Worm (Caenorhabditis elegans) whole organism, dauer: ENCODE measurements around the gene srt-68.

ENCODE experiments used
- unc-62 ChIP-seq: sonication (generic microtip); optimal IDR thresholded peaks from 2 replicates; lab custom pipeline; 2017; ENCODE audit warnings: missing biosample characterization, missing genetic modification reagents, missing genetic modification characterization

The srt-68 gene

DNA sequence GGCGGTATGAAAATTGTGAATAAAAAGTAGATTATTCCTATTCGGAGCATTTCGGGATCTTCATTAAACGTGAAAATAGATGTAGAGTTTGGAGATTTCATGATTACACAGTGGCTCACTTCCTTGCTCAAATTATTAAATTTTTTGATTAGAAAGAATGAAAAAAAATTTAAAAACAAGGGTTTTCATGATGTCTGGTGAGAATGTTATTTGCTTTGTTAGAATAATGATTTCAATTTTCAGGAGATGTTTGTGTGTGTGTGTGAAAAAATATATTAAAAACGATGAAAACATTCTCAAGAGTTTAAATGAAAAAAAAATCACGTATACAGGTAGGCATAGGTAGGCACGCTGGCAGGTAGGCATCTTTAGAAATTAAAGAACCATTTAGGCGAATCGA lies at the start of gene srt-68:
Gene srt-68, minus strand, starts transcription at position 101 of the 400 bp plus-strand sequence.
- TF ChIP-seq unc-62 (GFP tag; lab: Kevin White, UChicago), result no peak

DNA sequence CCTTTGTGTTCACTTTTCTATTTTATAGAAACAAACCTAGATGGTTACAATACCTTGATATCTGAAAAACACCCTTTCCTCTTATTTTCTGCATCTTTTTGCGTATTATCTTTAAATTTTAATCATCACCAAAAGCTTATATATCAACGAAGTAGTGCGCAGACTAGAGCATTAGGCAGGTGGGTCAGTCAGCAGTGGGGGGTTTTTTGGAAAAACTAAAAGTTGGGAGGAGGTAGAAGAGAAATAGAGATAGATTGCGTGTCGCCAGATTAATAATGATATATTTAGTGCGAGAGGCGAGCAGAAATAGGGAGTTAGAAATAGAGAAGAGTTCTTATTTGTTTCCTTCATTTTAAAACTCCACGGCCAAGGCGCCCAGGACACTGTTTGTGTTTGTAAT lies 49.3 kb upstream of the srt-68 start:
- no peak for TF ChIP-seq unc-62 (GFP tag; lab: Kevin White, UChicago)

DNA sequence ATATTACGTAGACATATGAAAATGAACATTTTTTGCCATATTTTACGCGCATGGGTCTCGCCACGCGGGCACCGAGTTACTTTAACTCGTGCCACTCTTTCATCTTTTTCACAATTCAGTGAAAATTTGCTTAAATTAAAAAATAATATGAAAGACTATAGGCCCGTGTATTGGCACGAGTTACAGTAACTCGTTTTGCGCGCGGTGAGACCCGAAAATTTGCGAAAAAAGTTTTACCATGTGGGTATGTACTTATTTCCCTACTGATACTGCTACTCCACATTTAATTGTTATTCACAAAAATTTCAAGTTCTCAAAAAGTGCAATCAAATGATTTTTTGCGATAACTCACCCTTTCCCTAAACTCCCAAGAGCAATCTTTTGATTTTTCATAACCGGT lies 45.8 kb upstream of the srt-68 start:
- TF ChIP-seq unc-62 (GFP tag; lab: Kevin White, UChicago), result no peak

DNA sequence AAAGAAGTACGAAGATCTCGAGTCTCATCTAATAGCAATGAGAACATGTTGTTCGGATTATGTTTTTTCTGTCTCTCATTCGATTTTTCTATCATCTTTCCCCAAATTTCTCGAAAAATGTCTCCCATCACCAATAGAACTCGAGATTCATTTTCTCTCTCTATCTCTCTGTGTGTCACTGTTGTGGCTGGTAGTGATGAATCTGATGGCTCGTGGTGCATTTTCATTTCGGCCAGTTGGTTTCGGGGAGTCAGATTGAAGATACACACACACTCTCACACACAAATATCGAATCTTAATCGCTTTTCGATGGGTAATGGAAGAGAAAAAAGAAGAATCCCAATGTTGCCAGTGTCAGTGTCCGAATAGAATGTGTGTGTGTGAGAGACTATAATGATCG lies 44.0 kb upstream of the srt-68 start:
- TF ChIP-seq unc-62 (GFP tag; lab: Kevin White, UChicago), result no peak

DNA sequence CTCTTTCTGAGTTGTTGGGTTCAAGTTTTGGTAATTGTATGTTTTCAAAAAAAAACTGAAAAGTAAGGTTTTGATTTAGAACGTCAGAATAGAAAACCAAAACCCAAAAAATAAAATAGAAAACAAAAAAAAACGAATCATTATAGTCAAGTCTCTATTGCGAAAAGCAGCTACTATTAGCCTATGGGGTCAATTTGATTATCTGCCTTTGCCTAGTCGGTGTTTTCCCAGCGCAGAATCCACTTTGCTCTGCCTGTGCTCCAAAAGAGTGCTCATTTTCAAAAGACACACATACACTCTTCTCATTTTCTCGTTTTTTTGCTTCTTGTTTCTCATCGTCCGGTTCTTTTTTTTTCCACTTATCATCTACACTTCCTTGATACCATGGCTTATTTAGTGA lies 36.8 kb upstream of the srt-68 start:
- TF ChIP-seq unc-62 (GFP tag; lab: Kevin White, UChicago), result no peak

DNA sequence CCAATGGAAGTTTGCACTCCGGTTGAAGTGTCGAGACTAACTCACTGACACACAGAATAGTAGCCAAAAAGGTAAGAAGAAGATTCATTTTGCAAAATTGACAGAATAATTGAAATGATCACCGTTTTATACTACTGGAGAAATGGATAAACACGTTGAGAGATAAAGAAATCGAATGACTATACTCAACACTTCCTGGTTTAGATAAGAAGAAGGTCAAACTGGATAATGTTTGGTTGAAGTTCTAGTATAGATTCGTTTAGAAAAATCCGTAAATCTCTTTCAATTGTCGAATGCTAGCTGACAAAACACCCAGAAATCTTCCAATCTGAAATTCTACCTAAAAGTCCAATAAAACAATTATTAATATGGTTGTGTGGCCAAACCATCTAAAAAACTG lies 35.4 kb upstream of the srt-68 start, which contains the start of gene Y49G5A.1:
Gene Y49G5A.1, minus strand, starts transcription at position 101 of the 400 bp plus-strand sequence.
- TF ChIP-seq unc-62 (GFP tag; lab: Kevin White, UChicago), result no peak

DNA sequence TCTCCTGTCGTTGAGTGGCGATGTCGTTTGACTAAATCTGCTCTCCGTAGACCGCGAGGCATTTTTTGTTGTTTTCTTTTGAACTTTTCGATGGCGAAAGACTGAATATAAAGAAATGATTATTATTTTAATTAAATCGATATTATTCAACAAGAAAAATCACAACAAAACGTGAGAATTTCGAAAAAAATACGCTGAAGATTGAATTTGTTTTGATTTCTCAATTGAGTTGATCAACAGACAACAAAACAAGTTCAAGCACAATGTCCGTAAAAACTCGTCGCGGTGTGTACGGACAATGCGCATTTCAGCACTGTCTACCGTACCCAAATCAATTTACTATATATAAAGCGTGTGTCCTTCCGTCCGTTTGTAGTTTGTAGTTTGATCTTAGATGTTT lies 26.1 kb upstream of the srt-68 start, which contains the start of gene B0238.9:
Gene B0238.9, minus strand, starts transcription at position 101 of the 400 bp plus-strand sequence.
- no peak for TF ChIP-seq unc-62 (GFP tag; lab: Kevin White, UChicago)

DNA sequence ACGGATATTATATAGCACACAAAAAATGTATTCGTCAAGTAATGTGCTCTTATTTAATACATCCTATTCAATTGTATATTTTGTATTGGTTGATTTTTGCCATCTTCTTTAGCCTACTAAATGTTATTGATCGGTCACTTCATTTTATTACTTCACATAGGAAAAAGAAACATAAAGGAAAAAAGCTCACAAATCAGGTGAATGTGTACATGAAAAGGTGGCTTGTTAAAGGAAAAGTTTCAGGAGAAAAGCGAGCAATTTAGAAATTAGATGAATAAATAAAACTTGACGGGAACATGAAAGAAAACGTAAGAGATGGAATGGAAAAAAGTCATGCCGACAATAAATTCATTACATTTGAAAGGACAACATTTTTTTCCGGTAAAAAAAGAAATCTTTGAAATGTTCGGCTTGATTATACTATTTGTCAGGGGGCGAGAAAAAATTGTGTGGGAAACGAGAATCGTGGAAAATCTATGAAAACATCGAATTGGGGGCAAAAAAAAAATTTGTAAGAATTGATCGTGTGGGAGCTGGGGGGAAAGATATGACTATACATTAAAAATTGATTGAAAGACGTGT lies 23.6 kb upstream of the srt-68 start:
- no peak for TF ChIP-seq unc-62 (GFP tag; lab: Kevin White, UChicago)

DNA sequence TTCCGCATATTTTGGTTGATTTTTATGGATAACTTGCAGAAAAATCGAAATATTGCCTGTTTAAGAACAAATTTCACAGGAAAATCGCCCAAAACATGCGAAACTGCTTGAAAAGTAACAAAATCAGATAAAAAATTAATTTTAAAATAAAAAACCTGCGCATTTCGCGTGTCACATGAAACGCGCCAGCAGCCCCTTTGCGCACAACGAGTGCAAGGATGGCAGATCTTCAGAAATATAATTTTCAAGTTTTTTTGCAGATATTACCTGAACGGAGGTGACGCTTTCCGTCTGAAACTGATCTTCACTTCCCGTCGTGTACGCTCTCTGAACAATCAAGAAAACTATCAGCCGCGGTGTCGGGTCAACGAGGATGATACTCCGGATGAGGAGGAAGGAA lies 23.1 kb upstream of the srt-68 start:
- no peak for TF ChIP-seq unc-62 (GFP tag; lab: Kevin White, UChicago)

DNA sequence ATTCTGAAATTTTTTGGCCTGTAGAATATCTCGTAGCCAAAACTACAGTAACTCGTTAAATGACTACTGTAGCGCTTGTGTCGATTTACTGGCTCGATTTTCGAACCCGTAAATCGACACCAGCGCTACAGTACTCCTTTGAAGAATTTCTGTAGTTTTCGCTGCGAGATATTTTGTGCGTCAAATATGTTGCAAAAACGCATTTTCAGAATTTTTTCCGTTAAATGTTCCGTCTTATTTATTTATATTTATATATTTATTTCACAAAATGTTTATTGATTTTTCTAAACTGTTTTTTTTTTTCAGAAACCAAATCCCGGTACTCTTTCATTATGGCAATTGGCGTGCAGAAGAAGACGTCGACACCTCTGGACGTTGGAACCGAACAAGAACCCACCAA lies 21.9 kb upstream of the srt-68 start, which contains the start of gene natc-2:
Gene natc-2, plus strand, starts transcription at position 301 of the 400 bp plus-strand sequence.
- no peak for TF ChIP-seq unc-62 (GFP tag; lab: Kevin White, UChicago)

DNA sequence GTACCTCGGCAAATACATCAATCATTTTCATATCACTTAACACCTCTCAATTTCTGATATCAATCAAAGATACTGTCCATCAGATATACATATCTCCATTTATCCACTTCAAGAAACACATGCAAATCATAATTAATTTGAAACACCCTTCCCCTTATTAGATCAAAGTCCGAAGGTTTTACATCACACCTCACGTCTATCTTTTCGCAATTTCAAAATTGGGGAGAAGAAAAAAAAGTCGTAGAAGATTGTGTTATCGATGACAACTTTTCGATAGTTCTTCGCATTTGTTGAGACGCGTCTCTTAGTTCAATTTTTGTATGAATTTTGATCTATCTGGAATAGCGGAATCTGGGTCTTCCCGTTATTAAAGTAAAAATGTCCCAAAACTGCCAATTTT lies 21.3 kb upstream of the srt-68 start:
- no peak for TF ChIP-seq unc-62 (GFP tag; lab: Kevin White, UChicago)

DNA sequence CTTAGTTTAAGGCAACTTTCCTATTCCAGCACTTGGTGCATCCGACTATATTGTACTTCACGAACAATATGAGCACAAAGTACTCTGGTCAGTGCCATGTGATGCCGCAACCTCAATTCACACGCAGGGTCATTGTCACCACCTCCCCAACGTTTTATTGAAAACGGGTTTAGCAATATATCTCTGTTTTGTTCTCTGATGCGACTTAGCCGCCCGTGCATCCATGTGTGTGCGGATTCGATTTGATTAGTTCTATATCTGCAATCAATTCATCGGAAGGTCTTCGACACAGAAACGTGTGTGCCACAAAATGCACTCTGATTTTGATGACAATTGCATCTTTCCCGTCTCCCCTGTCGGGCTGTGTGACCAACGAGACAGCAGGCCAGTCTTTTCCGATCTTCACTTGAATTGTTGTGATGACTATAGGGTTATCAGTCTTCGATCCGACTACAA lies 20.7 kb upstream of the srt-68 start:
- no peak for TF ChIP-seq unc-62 (GFP tag; lab: Kevin White, UChicago)

DNA sequence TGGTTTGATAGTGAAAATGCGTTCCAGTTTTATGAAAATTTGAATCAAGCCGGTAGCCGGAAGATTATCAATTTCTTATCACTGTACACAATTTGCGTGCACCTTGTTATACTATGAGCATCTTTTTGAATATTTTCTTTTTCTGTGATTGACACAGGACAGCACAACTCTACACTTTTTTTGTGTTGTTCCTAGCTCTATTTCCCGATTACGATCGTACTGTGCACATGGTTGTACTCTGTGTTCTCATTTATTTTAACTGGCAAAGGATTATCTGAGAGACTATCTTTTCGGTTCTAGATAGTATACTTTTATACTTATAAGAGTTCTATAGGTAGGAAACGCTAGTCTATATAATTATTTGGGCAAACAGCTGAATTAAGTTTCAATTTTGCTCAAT lies 20.1 kb upstream of the srt-68 start:
- TF ChIP-seq unc-62 (GFP tag; lab: Kevin White, UChicago), result no peak

DNA sequence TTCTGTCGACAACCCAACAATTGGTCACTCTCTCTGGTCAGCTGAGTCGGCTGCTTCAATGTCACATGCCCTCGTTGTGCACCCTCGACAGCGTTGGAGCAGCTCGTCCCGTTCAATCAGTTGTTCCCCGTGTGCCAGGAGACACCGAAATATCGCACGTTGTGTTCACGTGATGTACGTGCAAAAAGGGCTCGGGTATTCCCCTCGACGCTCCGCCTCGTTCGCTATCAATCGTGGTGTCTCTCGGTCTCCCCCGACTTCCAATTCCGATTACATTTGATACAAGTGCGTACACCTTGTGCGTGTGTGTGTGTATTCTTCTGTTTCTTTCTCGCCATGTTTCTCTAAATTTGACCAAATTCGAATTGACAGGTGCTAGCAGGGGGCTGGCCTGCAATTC lies 19.6 kb upstream of the srt-68 start:
- TF ChIP-seq unc-62 (GFP tag; lab: Kevin White, UChicago), result no peak

DNA sequence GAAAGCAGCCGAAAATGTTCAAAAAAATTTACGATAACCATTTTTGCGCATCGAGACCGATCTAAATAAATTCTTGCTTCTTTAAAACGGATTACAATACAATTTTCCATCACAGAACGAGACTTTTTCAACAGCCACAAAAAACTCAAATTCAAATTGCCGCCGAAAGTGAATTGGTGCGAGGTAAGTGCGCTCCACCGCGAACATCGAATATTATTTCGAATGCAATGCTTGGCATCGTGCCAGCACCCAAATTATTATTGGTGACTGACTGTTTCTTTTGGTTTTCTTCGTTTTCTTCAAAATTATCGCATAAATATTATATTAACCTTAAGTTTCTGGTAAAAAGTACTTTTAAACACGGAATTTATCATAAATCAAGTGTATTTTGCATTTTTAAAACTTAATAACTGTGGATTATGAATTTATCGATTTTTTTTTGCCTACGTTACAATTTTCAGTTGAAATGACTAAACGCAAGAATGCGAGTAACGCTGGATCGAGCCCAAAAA lies 17.2 kb upstream of the srt-68 start, which contains the start of gene penr-1:
Gene penr-1, plus strand, starts transcription at position 462 of the 512 bp plus-strand sequence.
- TF ChIP-seq unc-62 (GFP tag; lab: Kevin White, UChicago), result no peak

DNA sequence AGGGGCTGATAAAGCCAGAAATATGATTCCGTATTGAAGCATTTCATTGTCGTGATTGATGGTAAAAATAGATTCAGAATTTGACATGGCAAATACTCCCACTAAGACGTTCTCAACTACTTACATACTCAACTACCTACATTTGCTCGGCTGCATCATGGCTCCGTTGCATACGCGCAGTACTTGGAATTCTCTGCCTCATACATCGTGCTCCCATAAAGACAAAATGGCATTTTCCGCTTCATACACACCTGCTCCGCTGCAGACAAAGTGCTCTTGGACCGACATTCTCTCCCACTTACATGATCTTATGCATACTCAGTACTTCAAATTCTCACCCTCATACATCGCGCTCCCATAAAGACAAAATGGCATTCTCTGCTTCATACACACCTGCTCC lies 13.7 kb upstream of the srt-68 start, which contains the start of the genes srt-69 and B0238.12:
Gene srt-69, minus strand, starts transcription at position 101 of the 400 bp plus-strand sequence.
Gene B0238.12, plus strand, starts transcription at position 264 of the 400 bp plus-strand sequence.
- TF ChIP-seq unc-62 (GFP tag; lab: Kevin White, UChicago), result no peak

DNA sequence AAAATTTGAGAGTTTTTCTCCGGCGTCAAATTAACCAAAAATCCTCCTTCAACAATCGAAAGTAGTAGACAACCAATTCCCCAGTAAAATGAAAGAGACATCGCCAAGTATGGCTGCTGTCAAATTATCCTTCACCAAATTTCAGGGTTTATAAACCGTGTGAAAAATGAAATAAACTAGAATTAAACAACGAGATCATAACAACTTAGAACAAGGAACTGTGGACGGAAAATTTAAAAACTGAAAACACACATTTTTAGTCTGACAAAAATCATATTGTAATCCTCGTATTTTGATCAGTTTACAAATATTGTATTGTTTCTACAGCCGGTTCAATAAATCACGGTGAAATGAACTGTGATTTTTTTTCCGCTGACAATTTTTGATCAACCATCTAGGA lies 11.1 kb upstream of the srt-68 start, which contains the start of gene cest-30:
Gene cest-30, minus strand, starts transcription at position 101 of the 400 bp plus-strand sequence.
- no peak for TF ChIP-seq unc-62 (GFP tag; lab: Kevin White, UChicago)
